Fruit fly (Drosophila melanogaster): ENCODE data around the gene CG12395.
A peak's percentile ranks its signal among the peaks of the same experiment; 100 is the strongest.

CG12395 gene

dm6 chrX:16096488-16096887, 33.8 kb upstream of the CG12395 start (continued):
- TF ChIP-seq mirr (GFP tag; optimal IDR thresholded peaks at IDR 0.05), result no peak
- no peak for TF ChIP-seq CG31365 (tag; optimal IDR thresholded peaks at IDR 0.05)
- TF ChIP-seq CG32767 (GFP tag; IDR thresholded peaks at IDR 0.05), result no peak
- no peak for TF ChIP-seq CG3726 (GFP tag; IDR thresholded peaks at IDR 0.05)
- no peak for TF ChIP-seq chif (GFP tag; optimal IDR thresholded peaks at IDR 0.05)
- no peak for TF ChIP-seq CG31388 (GFP tag; optimal IDR thresholded peaks at IDR 0.05)
- no peak for TF ChIP-seq Awh (GFP tag; IDR thresholded peaks at IDR 0.05)
- TF ChIP-seq CG3995 (GFP tag; optimal IDR thresholded peaks at IDR 0.05), result peak; percentile 27
- no peak for TF ChIP-seq unpg (GFP tag; optimal IDR thresholded peaks at IDR 0.05)
- TF ChIP-seq NfI (GFP tag; optimal IDR thresholded peaks at IDR 0.05), result no peak
- TF ChIP-seq CG8944 (GFP tag; optimal IDR thresholded peaks at IDR 0.05), result no peak
- peak; percentile 98 for TF ChIP-seq Sry-δ (GFP tag; optimal IDR thresholded peaks at IDR 0.05)
- TF ChIP-seq abd-A (tag; optimal IDR thresholded peaks at IDR 0.05), result peak; percentile 25
- no peak for TF ChIP-seq luna (GFP tag; optimal IDR thresholded peaks at IDR 0.05)
- no peak for TF ChIP-seq hkb (optimal IDR thresholded peaks at IDR 0.05)
- no peak for TF ChIP-seq hkb (GFP tag; IDR thresholded peaks at IDR 0.05)
- TF ChIP-seq wor (GFP tag; IDR thresholded peaks at IDR 0.05), result no peak
- TF ChIP-seq C15 (GFP tag; IDR thresholded peaks at IDR 0.05), result no peak
- TF ChIP-seq CG13296 (GFP tag; optimal IDR thresholded peaks at IDR 0.05), result no peak
- peak; percentile 70 for TF ChIP-seq hbn (GFP tag; IDR thresholded peaks at IDR 0.05; ENCODE audit: partially characterized antibody)
- peak; percentile 46; the same call in 2 of the 3 replicates for TF ChIP-seq CG2199 (GFP tag; IDR thresholded peaks at IDR 0.05)
- no peak for TF ChIP-seq PHDP (tag; optimal IDR thresholded peaks at IDR 0.05)
- peak; percentile 25 for TF ChIP-seq pho (GFP tag; optimal IDR thresholded peaks at IDR 0.05)
- TF ChIP-seq Camta (GFP tag; optimal IDR thresholded peaks at IDR 0.05), result no peak
- TF ChIP-seq CG14667 (GFP tag; IDR thresholded peaks at IDR 0.05), result no peak
- no peak for TF ChIP-seq CG17361 (GFP tag; IDR thresholded peaks at IDR 0.05)
- TF ChIP-seq pros (GFP tag; optimal IDR thresholded peaks at IDR 0.05), result no peak
- TF ChIP-seq CG15011 (GFP tag; optimal IDR thresholded peaks at IDR 0.05), result no peak
- TF ChIP-seq CG7987 (GFP tag; optimal IDR thresholded peaks at IDR 0.05), result no peak
- TF ChIP-seq CG12942 (GFP tag; optimal IDR thresholded peaks at IDR 0.05), result no peak
- TF ChIP-seq CG1603 (tag; optimal IDR thresholded peaks at IDR 0.05), result peak; percentile 72
- TF ChIP-seq Poxn (GFP tag; IDR thresholded peaks at IDR 0.05), result no peak
- TF ChIP-seq CG3065 (GFP tag; optimal IDR thresholded peaks at IDR 0.05), result no peak
- TF ChIP-seq pzg (GFP tag; optimal IDR thresholded peaks at IDR 0.05), result peak; percentile 87
- TF ChIP-seq lilli (GFP tag; optimal IDR thresholded peaks at IDR 0.05), result peak; percentile 36
- peak; percentile 54; the same call in 1 of the 3 replicates for TF ChIP-seq hb (GFP tag; IDR thresholded peaks at IDR 0.05; ENCODE audit: partially characterized antibody)
- no peak for TF ChIP-seq CG7357 (GFP tag; IDR thresholded peaks at IDR 0.05)
- TF ChIP-seq disco-r (GFP tag; optimal IDR thresholded peaks at IDR 0.05), result no peak
- no peak for TF ChIP-seq Hsf (GFP tag; optimal IDR thresholded peaks at IDR 0.05)
- TF ChIP-seq B-H2 (GFP tag; optimal IDR thresholded peaks at IDR 0.05), result no peak
- no peak for TF ChIP-seq pfk (GFP tag; optimal IDR thresholded peaks at IDR 0.05)
- peak; percentile 44; the same call in 1 of the 2 replicates for TF ChIP-seq CG32772 (GFP tag; IDR thresholded peaks at IDR 0.05)
- TF ChIP-seq Gug (GFP tag; IDR thresholded peaks at IDR 0.05), result no peak
- TF ChIP-seq nmo (GFP tag; optimal IDR thresholded peaks at IDR 0.05), result peak; percentile 18
- TF ChIP-seq CG9932 (GFP tag; IDR thresholded peaks at IDR 0.05), result peak; percentile 54
- TF ChIP-seq Dbx (GFP tag; IDR thresholded peaks at IDR 0.05), result 0 out of 3 replicates have a peak, but pooled peaks have one; percentile 27
- TF ChIP-seq Six4 (GFP tag; optimal IDR thresholded peaks at IDR 0.05), result no peak
- TF ChIP-seq CG7372 (GFP tag; IDR thresholded peaks at IDR 0.05), result no peak
- TF ChIP-seq rib (GFP tag; IDR thresholded peaks at IDR 0.05), result no peak
- no peak for TF ChIP-seq D (optimal IDR thresholded peaks at IDR 0.05)
- no peak for TF ChIP-seq D (GFP tag; optimal IDR thresholded peaks at IDR 0.05)
- TF ChIP-seq CG10321 (GFP tag; IDR thresholded peaks at IDR 0.05), result no peak
- TF ChIP-seq CG1647 (GFP tag; optimal IDR thresholded peaks at IDR 0.05), result no peak
